Worm (Caenorhabditis elegans) whole organism, late embryonic: ENCODE results near the gene rpm-1.

Experiments used
- dmd-4 ChIP-seq: sonication (generic microtip); optimal IDR thresholded peaks from 2 replicates; lab custom pipeline; 2016; ENCODE audit warnings: borderline replicate concordance, missing genetic modification characterization, missing compliant biosample characterization
- fkh-10 ChIP-seq: fragments of 150-350 bp; optimal IDR thresholded peaks from 2 replicates; lab custom pipeline; 2014; ENCODE audit warnings: missing biosample characterization, missing genetic modification reagents, missing genetic modification characterization
- pag-3 ChIP-seq: sonication (generic microtip); optimal IDR thresholded peaks from 2 replicates; lab custom pipeline; 2016; ENCODE audit warnings: missing compliant biosample characterization, missing genetic modification characterization, borderline replicate concordance
- pha-4 ChIP-seq: fragments of 150-350 bp; optimal IDR thresholded peaks from 2 replicates; lab custom pipeline; 2018; ENCODE audit warnings: missing biosample characterization, missing genetic modification reagents, missing genetic modification characterization

ce11 chrV:8789345-8789744, 30.4 kb downstream of the rpm-1 start:
- TF ChIP-seq dmd-4 (tag; lab: Kevin White, UChicago) (no peak), pha-4 (tag; lab: Kevin White, UChicago) (no peak), pag-3 (tag; lab: Kevin White, UChicago) (no peak), fkh-10 (GFP tag; lab: Kevin White, UChicago) (no peak)
